Worm (Caenorhabditis elegans): ENCODE results near the gene R07C3.3.
"Not testable (repeated sequence)": the region's sequence is repeated elsewhere in the genome, so short reads cannot be mapped to it uniquely, and the experiment has no call there.

R07C3.3 gene

DNA sequence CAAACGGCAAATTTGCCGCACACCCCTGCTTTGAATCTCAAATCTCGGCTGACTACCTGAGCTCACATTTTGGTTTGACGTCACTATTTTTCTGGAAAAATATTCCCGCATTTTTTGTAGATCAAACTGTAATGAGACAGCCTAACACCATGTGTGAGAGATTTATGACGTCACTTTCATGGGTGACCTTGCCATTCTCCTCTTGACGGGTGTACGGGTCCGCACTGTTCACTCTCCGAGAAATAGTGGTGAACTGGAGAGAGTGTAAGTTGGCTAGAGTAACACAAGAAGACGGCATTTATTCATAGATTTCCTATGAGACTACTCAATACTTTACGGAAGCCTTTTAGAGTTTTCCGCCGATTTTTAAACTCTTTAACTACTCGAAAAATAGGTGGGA lies 47.1 kb downstream of the R07C3.3 start, which contains the start of gene fbxc-40:
fbxc-40 (plus strand) TSS at position 301 of the 400 bp plus-strand sequence.
- not testable (repeated sequence) for TF ChIP-seq attf-4 (tag; optimal IDR thresholded peaks at IDR 0.05); zfp-3 (GFP tag; conservative IDR thresholded peaks at IDR 0.05); spr-3 (GFP tag; optimal IDR thresholded peaks at IDR 0.05)

DNA sequence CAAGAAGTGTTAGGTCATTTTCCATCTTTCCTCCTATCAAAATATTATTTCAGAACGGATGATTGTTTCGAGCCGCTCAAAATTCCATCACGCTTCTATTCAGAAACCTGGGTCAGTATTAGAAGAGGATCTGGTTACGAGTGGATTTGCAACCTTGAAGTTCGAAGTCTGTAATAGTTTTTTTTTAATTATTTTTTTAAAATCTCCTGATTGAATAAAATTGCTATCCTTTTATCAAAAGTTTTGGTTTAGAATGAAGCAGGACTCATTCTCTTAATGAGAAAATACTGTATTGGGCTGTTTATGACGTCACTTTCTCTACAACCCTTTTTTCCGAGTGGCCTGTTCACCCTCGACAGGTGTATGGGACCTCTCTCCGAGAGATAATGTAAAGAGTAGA lies 49.8 kb downstream of the R07C3.3 start, which contains the start of gene fbxc-39:
fbxc-39 (plus strand) TSS at position 301 of the 400 bp plus-strand sequence.
- TF ChIP-seq F44E2.7 (GFP tag; IDR thresholded peaks at IDR 0.05) (no peak), saeg-2 (GFP tag; IDR thresholded peaks at IDR 0.05) (no peak), zip-11 (GFP tag; IDR thresholded peaks at IDR 0.05) (no peak), Y105C5A.15 (GFP tag; IDR thresholded peaks at IDR 0.05) (no peak), spr-1 (tag; optimal IDR thresholded peaks at IDR 0.05) (no peak), ceh-82 (tag; optimal IDR thresholded peaks at IDR 0.05) (no peak), sdz-12 (GFP tag; optimal IDR thresholded peaks at IDR 0.05) (no peak), lin-15B (tag; optimal IDR thresholded peaks at IDR 0.05) (no peak), madf-5 (GFP tag; IDR thresholded peaks at IDR 0.05) (no peak), arid-1 (GFP tag; conservative IDR thresholded peaks at IDR 0.05) (no peak), fos-1 (tag; optimal IDR thresholded peaks at IDR 0.05) (no peak), pqm-1 (tag; optimal IDR thresholded peaks at IDR 0.05) (no peak), T26A8.4 (GFP tag; IDR thresholded peaks at IDR 0.05) (no peak), T20F7.1 (GFP tag; optimal IDR thresholded peaks at IDR 0.05) (no peak), hif-1 (tag; optimal IDR thresholded peaks at IDR 0.05) (no peak), mxl-2 (GFP tag; conservative IDR thresholded peaks at IDR 0.05) (no peak)

Measured in whole organism, L4 larva.